Worm (Caenorhabditis elegans) whole organism, dauer: Measurements from ENCODE around the gene pqn-36.

ENCODE experiments used
- unc-62 ChIP-seq: sonication (generic microtip); optimal IDR thresholded peaks from 2 replicates; lab custom pipeline; 2017; ENCODE audit warnings: missing biosample characterization, missing genetic modification reagents, missing genetic modification characterization

Gene pqn-36

DNA sequence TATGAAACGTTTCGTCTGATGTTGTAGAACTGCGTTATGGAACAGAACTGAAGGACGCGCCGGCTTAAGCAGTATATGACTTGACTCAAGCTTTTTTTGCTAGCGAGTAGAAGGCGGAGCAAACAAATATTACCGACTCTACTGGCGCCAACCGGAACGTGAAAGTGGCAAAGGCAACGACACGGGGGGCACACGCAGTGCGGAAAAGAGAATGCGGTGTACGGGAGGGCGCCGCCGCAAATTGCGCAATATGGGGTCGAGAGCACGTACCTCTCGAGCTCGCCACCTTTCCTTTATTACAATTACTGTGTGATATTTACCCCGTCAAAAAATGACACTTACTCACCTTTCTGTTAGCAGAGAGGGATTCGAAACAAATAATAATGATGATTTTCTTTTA lies at the start of gene pqn-36:
pqn-36 (minus strand) TSS at position 268 of the 400 bp plus-strand sequence.
- TF ChIP-seq unc-62 (GFP tag; lab: Kevin White, UChicago) = no peak

DNA sequence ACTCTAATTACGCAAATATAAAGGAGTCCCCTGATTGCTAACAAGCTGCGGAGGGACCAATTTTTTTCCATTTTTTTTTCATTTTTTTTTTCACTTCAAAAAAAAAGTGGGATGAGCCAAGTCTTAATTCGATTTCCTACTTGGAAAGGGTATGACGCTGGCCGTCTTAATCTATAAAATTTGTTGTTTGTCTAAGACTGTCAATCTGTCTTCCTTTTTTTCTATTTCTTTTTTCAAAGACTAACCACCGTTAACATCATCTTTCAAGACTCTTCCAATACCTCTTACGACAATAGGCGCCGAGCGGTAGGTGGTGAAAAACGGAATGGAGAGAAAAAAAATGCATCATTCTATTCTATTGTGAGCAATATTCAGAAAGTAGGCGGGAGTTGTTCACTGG lies 49.8 kb upstream of the pqn-36 start:
- no peak for TF ChIP-seq unc-62 (GFP tag; lab: Kevin White, UChicago)

DNA sequence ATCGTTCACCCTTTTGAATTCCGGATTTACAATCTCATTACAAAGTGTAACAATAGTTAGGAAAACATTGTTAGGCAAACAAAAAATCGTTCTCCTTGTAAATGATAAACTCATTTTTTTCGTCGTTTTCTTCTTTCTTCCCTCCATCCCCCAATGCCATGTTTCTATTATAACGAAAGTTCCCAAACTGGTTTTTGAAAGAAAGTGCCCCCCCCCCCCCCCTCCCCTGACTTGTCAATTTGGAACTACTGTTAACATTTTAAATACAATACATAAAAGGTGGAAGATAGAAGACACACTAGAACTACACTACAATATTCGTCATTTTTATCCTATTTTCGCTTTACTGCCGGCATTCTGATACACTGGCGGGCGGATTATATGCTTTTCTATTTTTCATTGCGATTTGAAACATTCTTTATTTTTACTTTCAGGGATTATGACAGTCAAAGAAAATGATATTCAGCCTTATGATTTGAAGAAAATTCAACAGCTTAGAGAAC lies 31.1 kb upstream of the pqn-36 start, which contains the start of gene R03A10.5:
R03A10.5 (plus strand) TSS at position 431 of the 503 bp plus-strand sequence.
- TF ChIP-seq unc-62 (GFP tag; lab: Kevin White, UChicago) = no peak

DNA sequence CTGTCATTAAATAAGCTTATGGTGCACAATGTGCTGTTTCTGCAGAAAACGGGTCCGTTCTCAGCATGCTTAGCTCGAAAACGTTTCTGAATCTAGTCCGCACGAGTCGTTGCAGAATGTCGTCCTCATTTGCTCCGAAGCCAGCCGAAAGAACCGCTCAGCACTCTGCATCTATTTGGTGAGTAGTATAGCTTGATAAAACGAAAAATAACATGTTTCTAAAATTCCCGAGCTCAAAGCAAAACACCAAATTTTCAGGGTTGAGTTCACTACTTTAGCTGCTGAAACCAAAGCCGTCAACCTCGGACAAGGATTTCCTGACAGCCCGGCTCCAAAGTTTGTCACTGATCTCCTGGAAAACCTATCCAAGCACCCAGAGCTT lies 26.4 kb upstream of the pqn-36 start, which contains the start of gene nkat-3:
nkat-3 (plus strand) TSS at position 46 of the 382 bp plus-strand sequence.
- no peak for TF ChIP-seq unc-62 (GFP tag; lab: Kevin White, UChicago)

DNA sequence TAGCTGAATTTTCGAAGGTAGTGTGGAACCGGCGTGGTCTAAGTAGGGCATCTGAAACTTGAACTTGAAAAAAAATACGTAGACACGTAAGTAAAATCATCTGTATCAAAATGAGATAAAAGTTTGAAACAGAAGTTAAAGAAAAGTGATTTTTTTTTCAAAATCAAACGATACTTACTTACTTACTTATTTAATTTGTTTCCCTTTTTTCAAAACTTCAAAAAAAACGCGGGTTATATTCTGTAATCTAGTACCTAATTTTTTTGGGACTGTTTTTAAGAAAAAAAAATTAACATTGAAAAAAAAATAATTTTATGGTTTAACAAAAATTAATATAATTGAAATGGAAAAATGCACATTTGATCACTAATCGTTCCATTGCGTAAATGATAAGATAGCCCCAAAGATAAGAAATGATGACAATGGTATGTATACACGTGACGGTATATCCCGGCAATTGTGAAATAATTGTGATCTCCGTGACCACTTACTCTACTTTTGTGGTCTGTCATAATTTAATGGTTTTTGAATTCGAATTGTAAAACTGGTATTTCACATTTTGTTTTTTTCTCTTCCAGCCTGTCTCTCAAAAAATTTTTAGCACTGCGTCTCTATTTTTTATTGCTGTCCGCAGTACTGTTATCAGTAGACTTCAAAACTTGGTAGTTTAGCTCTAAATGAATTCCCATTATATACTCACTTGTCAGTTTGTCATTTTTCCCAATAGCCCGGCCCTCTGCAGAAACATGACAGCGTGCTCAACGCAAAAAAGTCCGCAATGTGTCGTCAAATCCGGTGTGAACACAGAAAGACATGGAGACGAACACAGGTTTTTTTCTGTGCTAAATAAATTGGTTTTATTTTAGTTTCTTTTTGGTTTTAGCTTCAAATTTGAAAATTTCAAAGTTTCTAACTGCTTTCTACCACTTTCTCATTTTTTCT lies 25.7 kb upstream of the pqn-36 start, which contains the start of gene mocs-1:
mocs-1 (minus strand) TSS at position 51 of the 942 bp plus-strand sequence.
- TF ChIP-seq unc-62 (GFP tag; lab: Kevin White, UChicago) = no peak

DNA sequence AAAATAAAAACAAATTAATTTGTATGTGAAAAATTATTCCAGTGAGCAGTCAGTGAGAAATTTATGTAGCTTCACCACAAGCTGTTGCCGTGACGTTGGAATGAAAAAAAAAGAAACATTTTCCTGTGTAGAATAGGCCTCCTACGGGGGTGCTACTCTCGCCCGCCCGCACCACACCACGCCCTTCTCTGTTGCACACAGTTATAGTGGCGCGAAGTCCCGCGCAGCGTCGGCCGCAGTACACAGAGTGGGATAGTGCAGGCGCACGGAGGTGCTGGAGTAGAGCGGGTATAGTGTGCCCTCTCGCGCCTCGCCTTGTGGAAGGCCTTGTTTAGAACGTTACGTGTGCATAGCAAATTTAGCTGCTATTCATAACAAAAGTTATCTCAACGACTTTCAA lies 23.5 kb upstream of the pqn-36 start:
- no peak for TF ChIP-seq unc-62 (GFP tag; lab: Kevin White, UChicago)

DNA sequence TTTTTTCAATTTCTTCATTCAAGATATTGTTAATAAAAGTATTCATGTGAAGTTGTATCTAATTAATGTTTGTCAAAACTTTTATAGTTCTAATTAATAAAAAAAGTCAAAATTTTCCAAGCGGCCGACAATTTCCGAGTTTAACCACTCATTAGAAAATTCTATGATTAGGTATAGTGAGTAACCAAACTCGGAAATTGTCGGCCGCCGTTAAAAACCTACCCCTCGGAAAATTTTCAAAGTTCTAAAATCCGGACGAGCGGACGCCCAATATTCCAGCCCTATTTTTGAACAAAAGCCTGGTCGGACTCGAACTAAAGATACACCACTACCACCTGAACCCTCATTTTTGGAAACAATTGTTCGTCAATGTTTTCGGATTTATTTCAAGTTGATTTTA lies 19.6 kb upstream of the pqn-36 start:
- TF ChIP-seq unc-62 (GFP tag; lab: Kevin White, UChicago) = no peak

DNA sequence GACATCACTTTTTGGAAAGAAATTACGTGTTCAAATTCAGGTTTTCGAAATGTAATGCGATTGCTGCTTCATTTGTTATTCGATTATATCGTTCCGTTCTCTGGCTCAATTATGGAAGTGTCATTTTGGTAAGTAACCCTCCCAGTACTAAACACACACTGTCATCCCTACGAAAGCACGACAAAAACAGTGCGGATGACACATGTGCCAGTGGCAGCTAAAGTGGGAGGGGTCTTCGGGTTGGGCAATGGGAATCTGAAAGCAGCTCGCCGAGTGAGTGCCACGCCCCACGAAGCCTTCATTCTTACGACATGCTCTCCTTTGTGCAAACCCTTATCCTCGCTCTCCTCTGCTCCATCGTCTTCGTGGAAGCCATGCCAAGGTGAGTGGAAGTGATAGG lies 18.2 kb upstream of the pqn-36 start, which contains the start of gene flp-32:
flp-32 (plus strand) TSS at position 301 of the 400 bp plus-strand sequence.
- no peak for TF ChIP-seq unc-62 (GFP tag; lab: Kevin White, UChicago)

DNA sequence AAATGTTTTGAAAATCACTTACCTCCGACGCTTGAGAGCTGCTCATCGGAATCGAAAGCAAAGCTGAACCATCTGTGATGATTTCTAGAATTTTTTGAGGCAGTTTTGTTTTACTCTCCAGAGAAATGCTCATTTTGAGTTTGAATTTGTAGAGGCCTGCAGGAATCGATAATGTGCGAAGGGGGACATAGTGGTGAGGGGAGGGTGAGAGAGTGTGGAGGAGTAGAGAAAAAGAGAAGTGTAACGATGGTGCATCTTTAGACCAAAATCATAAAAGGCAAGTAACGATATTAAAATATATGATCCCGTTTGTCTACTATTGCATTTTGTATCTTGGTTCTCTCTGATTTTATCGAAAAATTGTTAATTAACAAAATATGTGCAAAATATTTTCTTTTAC lies 15.7 kb upstream of the pqn-36 start, which contains the start of gene blos-8:
blos-8 (minus strand) TSS at position 216 of the 400 bp plus-strand sequence.
- TF ChIP-seq unc-62 (GFP tag; lab: Kevin White, UChicago) = no peak

DNA sequence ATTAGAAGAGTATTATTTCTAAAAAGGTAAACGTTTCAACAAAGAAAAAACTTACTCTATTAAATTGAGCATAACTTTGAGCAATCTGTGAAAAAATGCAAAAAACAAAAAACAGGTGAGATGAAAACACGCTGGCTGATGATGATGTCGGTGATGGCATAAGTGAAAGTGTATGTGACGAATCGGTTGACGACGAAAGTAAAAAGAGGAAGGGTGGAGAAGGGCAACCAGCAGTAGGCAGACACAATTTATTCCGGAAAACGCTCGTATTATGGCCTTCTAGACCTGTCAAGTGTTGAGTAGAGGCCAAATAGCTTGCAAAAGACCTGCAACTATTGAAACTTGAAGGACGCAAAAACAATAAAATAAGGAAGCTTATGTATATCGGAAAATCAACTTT lies 12.6 kb upstream of the pqn-36 start, which contains the start of gene nas-13:
nas-13 (minus strand) TSS at position 323 of the 400 bp plus-strand sequence.
- no peak for TF ChIP-seq unc-62 (GFP tag; lab: Kevin White, UChicago)

DNA sequence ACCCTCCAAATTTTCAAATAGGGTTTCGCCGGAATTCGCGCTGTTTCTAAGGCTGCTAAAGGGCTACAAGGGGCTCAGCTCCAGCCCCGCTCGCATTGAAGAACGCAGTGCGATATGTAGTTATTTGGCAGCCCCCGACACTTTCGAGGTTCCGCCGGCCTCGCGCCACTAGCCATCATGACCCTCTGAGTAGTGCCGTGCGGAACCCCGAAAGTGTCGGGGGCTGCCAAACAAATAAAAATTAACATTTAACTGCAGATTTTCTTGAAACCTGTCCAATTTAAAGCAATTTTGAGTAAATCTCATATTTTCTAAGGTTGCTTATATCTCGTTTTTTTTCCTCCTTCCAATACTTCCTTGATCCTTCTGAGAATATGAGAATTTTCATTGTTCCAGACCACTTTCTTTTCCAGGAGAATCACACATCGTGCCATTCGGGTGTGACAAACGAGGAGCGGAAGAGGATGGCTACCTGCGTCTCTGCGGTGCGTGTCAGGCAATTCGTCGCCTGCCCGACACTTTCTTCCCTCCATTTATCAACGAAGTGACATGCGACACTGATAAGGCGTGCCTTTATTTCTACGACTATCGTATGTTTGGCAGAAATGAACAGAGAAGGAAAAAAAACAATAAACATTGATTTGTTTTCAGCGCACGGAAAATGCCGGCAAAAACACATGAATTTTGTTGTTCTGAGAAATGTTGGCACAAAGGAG lies 8.6 kb upstream of the pqn-36 start:
- TF ChIP-seq unc-62 (GFP tag; lab: Kevin White, UChicago) = no peak

DNA sequence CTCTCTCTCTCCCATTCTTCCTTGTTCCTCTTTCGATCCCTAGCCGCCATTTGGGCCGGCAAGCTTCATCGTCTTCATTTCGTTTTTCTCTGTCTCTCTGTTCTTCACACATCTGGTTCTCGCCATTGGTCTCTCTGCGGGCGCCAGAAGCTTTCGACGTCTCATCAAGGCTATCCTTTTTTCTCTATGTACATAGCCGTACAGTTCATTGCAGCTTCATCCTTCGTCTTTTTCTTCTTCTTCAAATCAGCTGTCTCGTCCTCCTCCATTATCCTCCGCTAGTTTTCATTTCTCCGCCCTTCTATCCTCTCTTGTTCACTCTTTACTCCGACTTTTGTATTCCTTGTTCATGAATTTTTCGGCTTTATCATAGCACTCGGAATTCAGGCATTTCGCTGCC lies 5.4 kb upstream of the pqn-36 start, which contains the start of gene F39D8.3:
F39D8.3 (plus strand) TSS at position 301 of the 400 bp plus-strand sequence.
- no peak for TF ChIP-seq unc-62 (GFP tag; lab: Kevin White, UChicago)

DNA sequence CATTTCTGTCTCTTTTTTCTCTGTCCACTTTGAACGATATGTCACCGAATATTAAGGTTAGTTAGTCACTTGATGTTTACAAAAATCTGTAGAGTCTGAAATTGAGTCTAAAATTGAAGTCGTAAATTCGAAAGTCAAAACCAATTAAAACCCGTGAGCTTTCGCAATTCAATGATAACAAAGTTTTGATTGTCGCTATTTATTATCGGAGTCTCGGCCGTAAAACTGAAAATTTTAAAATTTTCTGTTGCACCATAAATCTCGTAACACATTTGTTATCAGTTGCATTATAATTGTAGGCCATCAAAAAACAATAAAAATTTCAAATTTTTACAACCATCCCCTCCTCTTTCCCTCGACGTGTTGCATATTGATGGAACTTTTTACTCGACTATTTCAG lies 6.7 kb downstream of the pqn-36 start:
- TF ChIP-seq unc-62 (GFP tag; lab: Kevin White, UChicago) = no peak

DNA sequence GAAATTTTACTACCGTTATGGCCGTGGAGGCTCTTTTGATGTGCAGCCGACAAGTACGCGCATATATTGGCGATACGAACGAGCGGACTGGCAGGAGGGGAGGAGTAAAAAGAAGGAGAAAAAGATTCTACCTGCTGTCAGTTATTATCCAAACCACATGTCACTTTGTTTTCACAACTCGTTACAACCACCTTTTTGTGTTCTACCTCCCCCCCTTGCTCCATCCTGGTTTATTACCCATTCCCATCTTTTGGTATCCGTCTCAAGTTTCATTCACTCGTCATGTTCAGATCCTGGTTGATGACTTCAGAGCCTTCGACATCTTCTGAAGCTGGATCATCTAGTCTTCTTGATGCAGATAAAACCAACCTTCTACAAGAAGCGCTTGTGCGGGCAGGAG lies 7.7 kb downstream of the pqn-36 start, which contains the start of gene psa-3:
psa-3 (plus strand) TSS at position 301 of the 400 bp plus-strand sequence.
- TF ChIP-seq unc-62 (GFP tag; lab: Kevin White, UChicago) = no peak

DNA sequence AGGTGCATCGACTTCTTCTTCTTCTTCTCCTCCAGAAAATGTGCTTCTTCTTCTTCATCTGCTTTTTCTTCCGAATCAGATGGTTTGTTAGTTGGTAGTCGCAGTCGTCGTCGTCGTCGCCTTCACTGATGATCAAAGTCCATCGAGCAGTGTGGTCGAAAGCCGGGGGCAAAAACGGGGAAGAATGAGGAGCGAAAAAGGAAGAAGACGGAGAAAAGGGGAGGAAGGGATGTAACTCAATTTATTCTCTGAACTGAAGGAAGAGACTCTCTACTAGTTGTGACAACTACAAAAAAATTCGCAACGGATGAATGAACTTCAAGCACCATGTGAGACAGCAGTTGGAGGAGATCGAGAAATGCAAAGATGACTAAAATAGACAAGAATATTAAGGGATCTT lies 19.6 kb downstream of the pqn-36 start:
- no peak for TF ChIP-seq unc-62 (GFP tag; lab: Kevin White, UChicago)
